Worm (Caenorhabditis elegans): ENCODE results near the gene C08H9.16.

ce11 chrII:9904459-9904858 is 11.9 kb downstream of the C08H9.16 start:
- no peak for TF ChIP-seq him-1 (tag; optimal IDR thresholded peaks at IDR 0.05)
- no peak for TF ChIP-seq dao-5 (tag; optimal IDR thresholded peaks at IDR 0.05)
- no peak for TF ChIP-seq W03F9.2 (tag; optimal IDR thresholded peaks at IDR 0.05)

All from whole organism, L4/young adult.